ENCODE assay signal across 5 fruit fly cellular contexts in genomic region chr2L:21867040-21867981, dm6.
TF ChIP-seq lines count a peak whose summit lies in the region.

No protein-coding gene starts in this region.

- peak; percentile 36 for TF ChIP-seq CTCF in whole organism, embryonic (GFP tag; optimal IDR thresholded peaks at IDR 0.05; lab: Kevin White, UChicago)

TF ChIP-seq in whole organism, 6 proteins besides CTCF, POLR2A, EP300 and RAD21:
- TF ChIP-seq pan (optimal IDR thresholded peaks at IDR 0.05; lab: Kevin White, UChicago) (peak; percentile 84), psq (optimal IDR thresholded peaks at IDR 0.05; lab: Kevin White, UChicago) (no peak)

TF ChIP-seq in whole organism, embryonic, 481 proteins besides CTCF, POLR2A, EP300 and RAD21 (continues in another document):
- peak; percentile 94 for TF ChIP-seq jing (GFP tag; optimal IDR thresholded peaks at IDR 0.05; lab: Kevin White, UChicago)
- no peak for TF ChIP-seq CG13894 (tag; optimal IDR thresholded peaks at IDR 0.05; lab: Kevin White, UChicago)
- TF ChIP-seq knrl (GFP tag; IDR thresholded peaks at IDR 0.05; lab: Robert Waterston, UW; ENCODE audit: partially characterized antibody), result no peak
- peak; percentile 82 for TF ChIP-seq CG13123 (GFP tag; optimal IDR thresholded peaks at IDR 0.05; lab: Kevin White, UChicago)
- no peak; the same call in 1 of the 2 replicates for TF ChIP-seq CG8765 (GFP tag; IDR thresholded peaks at IDR 0.05; lab: Robert Waterston, UW)
- peak; percentile 78 for TF ChIP-seq Fer1 (GFP tag; optimal IDR thresholded peaks at IDR 0.05; lab: Kevin White, UChicago)
- peak; percentile 86 for TF ChIP-seq NC2α (GFP tag; optimal IDR thresholded peaks at IDR 0.05; lab: Kevin White, UChicago)
- peak; percentile 78 for TF ChIP-seq emc (GFP tag; optimal IDR thresholded peaks at IDR 0.05; lab: Kevin White, UChicago)
- peak; percentile 92 for TF ChIP-seq CG13424 (tag; optimal IDR thresholded peaks at IDR 0.05; lab: Kevin White, UChicago)
- TF ChIP-seq unc-4 (GFP tag; IDR thresholded peaks at IDR 0.05; lab: Robert Waterston, UW; ENCODE audit: partially characterized antibody), result no peak
- TF ChIP-seq CG10979 (tag; optimal IDR thresholded peaks at IDR 0.05; lab: Kevin White, UChicago), result peak; percentile 95
- TF ChIP-seq Tbp (GFP tag; optimal IDR thresholded peaks at IDR 0.05; lab: Kevin White, UChicago), result no peak
- TF ChIP-seq B-H1 (GFP tag; IDR thresholded peaks at IDR 0.05; lab: Robert Waterston, UW), result peak; percentile 82
- peak; percentile 67 for TF ChIP-seq schlank (tag; optimal IDR thresholded peaks at IDR 0.05; lab: Kevin White, UChicago)
- TF ChIP-seq Bteb2 (GFP tag; optimal IDR thresholded peaks at IDR 0.05; lab: Kevin White, UChicago), result peak; percentile 77
- TF ChIP-seq dati (GFP tag; IDR thresholded peaks at IDR 0.05; lab: Robert Waterston, UW), result peak; percentile 89
- peak; percentile 89 for TF ChIP-seq HHEX (GFP tag; optimal IDR thresholded peaks at IDR 0.05; lab: Kevin White, UChicago)
- peak; percentile 93 for TF ChIP-seq Mrtf (GFP tag; IDR thresholded peaks at IDR 0.05; lab: Robert Waterston, UW)
- TF ChIP-seq CG12391 (tag; optimal IDR thresholded peaks at IDR 0.05; lab: Kevin White, UChicago), result peak; percentile 93
- peak; percentile 65 for TF ChIP-seq psq (GFP tag; optimal IDR thresholded peaks at IDR 0.05; lab: Kevin White, UChicago)
- peak; percentile 72 for TF ChIP-seq toy (GFP tag; IDR thresholded peaks at IDR 0.05; lab: Robert Waterston, UW)
- peak; percentile 72 for TF ChIP-seq CG17186 (GFP tag; optimal IDR thresholded peaks at IDR 0.05; lab: Kevin White, UChicago)

TF ChIP-seq in whole organism, prepupa, 60 proteins besides CTCF, POLR2A, EP300 and RAD21 (continues in another document):
- peak; percentile 70 for TF ChIP-seq fd59A (GFP tag; optimal IDR thresholded peaks at IDR 0.05; lab: Kevin White, UChicago)
- peak; percentile 84 for TF ChIP-seq CG3919 (GFP tag; optimal IDR thresholded peaks at IDR 0.05; lab: Kevin White, UChicago)
- peak; percentile 93 for TF ChIP-seq Eip78C (GFP tag; lab: Kevin White, UChicago)
- no peak for TF ChIP-seq Eip93F (GFP tag; optimal IDR thresholded peaks at IDR 0.05; lab: Kevin White, UChicago)
- no peak for TF ChIP-seq eg (GFP tag; IDR thresholded peaks at IDR 0.05; lab: Robert Waterston, UW)
- peak; percentile 23 for TF ChIP-seq fkh (GFP tag; optimal IDR thresholded peaks at IDR 0.05; lab: Kevin White, UChicago)
- peak; percentile 70 for TF ChIP-seq CG6808 (GFP tag; optimal IDR thresholded peaks at IDR 0.05; lab: Kevin White, UChicago)
- TF ChIP-seq svp (GFP tag; lab: Kevin White, UChicago), result peak; percentile 94
- TF ChIP-seq achi (GFP tag; optimal IDR thresholded peaks at IDR 0.05; lab: Kevin White, UChicago), result peak; percentile 74
- TF ChIP-seq CG8319 (GFP tag; optimal IDR thresholded peaks at IDR 0.05; lab: Kevin White, UChicago), result peak; percentile 75
- TF ChIP-seq Ets21C (GFP tag; optimal IDR thresholded peaks at IDR 0.05; lab: Kevin White, UChicago), result peak; percentile 68
- TF ChIP-seq esn (GFP tag; optimal IDR thresholded peaks at IDR 0.05; lab: Kevin White, UChicago), result peak; percentile 82
- peak; percentile 85 for TF ChIP-seq Sox15 (GFP tag; optimal IDR thresholded peaks at IDR 0.05; lab: Kevin White, UChicago)
- peak; percentile 77 for TF ChIP-seq CG8632 (GFP tag; optimal IDR thresholded peaks at IDR 0.05; lab: Kevin White, UChicago)
- TF ChIP-seq ss (GFP tag; optimal IDR thresholded peaks at IDR 0.05; lab: Kevin White, UChicago), result peak; percentile 15 to 66
- peak; percentile 82 for TF ChIP-seq Eip75B (GFP tag; optimal IDR thresholded peaks at IDR 0.05; lab: Kevin White, UChicago)
- TF ChIP-seq CG11294 (GFP tag; IDR thresholded peaks at IDR 0.05; lab: Robert Waterston, UW), result no peak
- no peak for TF ChIP-seq Gug (GFP tag; IDR thresholded peaks at IDR 0.05; lab: Robert Waterston, UW)
- TF ChIP-seq CG6792 (GFP tag; optimal IDR thresholded peaks at IDR 0.05; lab: Kevin White, UChicago), result peak; percentile 81
- TF ChIP-seq Hr39 (GFP tag; optimal IDR thresholded peaks at IDR 0.05; lab: Kevin White, UChicago), result peak; percentile 90
- peak; percentile 80 for TF ChIP-seq Sox102F (GFP tag; optimal IDR thresholded peaks at IDR 0.05; lab: Kevin White, UChicago)
- no peak for TF ChIP-seq CG4318 (GFP tag; optimal IDR thresholded peaks at IDR 0.05; lab: Kevin White, UChicago)
- TF ChIP-seq Smox (GFP tag; optimal IDR thresholded peaks at IDR 0.05; lab: Kevin White, UChicago), result peak; percentile 70
- TF ChIP-seq topi (GFP tag; optimal IDR thresholded peaks at IDR 0.05; lab: Kevin White, UChicago), result peak; percentile 85

TF ChIP-seq in whole organism, pupa, 21 proteins besides CTCF, POLR2A, EP300 and RAD21:
- TF ChIP-seq Pif1A (GFP tag; optimal IDR thresholded peaks at IDR 0.05; lab: Kevin White, UChicago) (peak; percentile 67), CG14655 (GFP tag; optimal IDR thresholded peaks at IDR 0.05; lab: Kevin White, UChicago) (no peak), CG9948 (tag; optimal IDR thresholded peaks at IDR 0.05; lab: Kevin White, UChicago) (peak; percentile 61), CG17806 (tag; optimal IDR thresholded peaks at IDR 0.05; lab: Kevin White, UChicago) (peak; percentile 74), rn (GFP tag; IDR thresholded peaks at IDR 0.05; lab: Robert Waterston, UW) (no peak), CG8301 (tag; optimal IDR thresholded peaks at IDR 0.05; lab: Kevin White, UChicago) (no peak), CG8159 (tag; optimal IDR thresholded peaks at IDR 0.05; lab: Kevin White, UChicago) (peak; percentile 87), Ets98B (GFP tag; IDR thresholded peaks at IDR 0.05; lab: Robert Waterston, UW) (no peak), Snoo (tag; optimal IDR thresholded peaks at IDR 0.05; lab: Kevin White, UChicago) (peak; percentile 68), CG32121 (GFP tag; IDR thresholded peaks at IDR 0.05; lab: Robert Waterston, UW) (no peak), D1 (tag; optimal IDR thresholded peaks at IDR 0.05; lab: Kevin White, UChicago) (no peak), gl (tag; optimal IDR thresholded peaks at IDR 0.05; lab: Kevin White, UChicago) (peak; percentile 38), CG4496 (GFP tag; IDR thresholded peaks at IDR 0.05; lab: Robert Waterston, UW) (no peak), Pif1B (GFP tag; optimal IDR thresholded peaks at IDR 0.05; lab: Kevin White, UChicago) (peak; percentile 70), CG34367 (tag; optimal IDR thresholded peaks at IDR 0.05; lab: Kevin White, UChicago) (peak; percentile 66), fd96Ca (GFP tag; IDR thresholded peaks at IDR 0.05; lab: Robert Waterston, UW) (no peak), EcR (GFP tag; optimal IDR thresholded peaks at IDR 0.05; lab: Kevin White, UChicago) (peak; percentile 14), CG12605 (GFP tag; IDR thresholded peaks at IDR 0.05; lab: Robert Waterston, UW) (no peak), CG15710 (tag; optimal IDR thresholded peaks at IDR 0.05; lab: Kevin White, UChicago) (peak; percentile 85), CG10348 (GFP tag; IDR thresholded peaks at IDR 0.05; lab: Robert Waterston, UW) (no peak), CG13204 (GFP tag; optimal IDR thresholded peaks at IDR 0.05; lab: Kevin White, UChicago) (peak; percentile 6)

TF ChIP-seq in whole organism, wandering third instar larva, 38 proteins besides CTCF, POLR2A, EP300 and RAD21 (continues in another document):
- TF ChIP-seq psq (GFP tag; optimal IDR thresholded peaks at IDR 0.05; lab: Kevin White, UChicago) (peak; percentile 65), dmrt93B (GFP tag; optimal IDR thresholded peaks at IDR 0.05; lab: Kevin White, UChicago) (peak; percentile 46), ey (GFP tag; optimal IDR thresholded peaks at IDR 0.05; lab: Kevin White, UChicago) (peak; percentile 80), woc (GFP tag; optimal IDR thresholded peaks at IDR 0.05; lab: Kevin White, UChicago) (peak; percentile 58), CG32264 (GFP tag; optimal IDR thresholded peaks at IDR 0.05; lab: Kevin White, UChicago) (peak; percentile 11), h (GFP tag; optimal IDR thresholded peaks at IDR 0.05; lab: Kevin White, UChicago) (peak; percentile 80), lola (GFP tag; optimal IDR thresholded peaks at IDR 0.05; lab: Kevin White, UChicago) (no peak), br (GFP tag; optimal IDR thresholded peaks at IDR 0.05; lab: Kevin White, UChicago) (peak; percentile 75), Jra (GFP tag; optimal IDR thresholded peaks at IDR 0.05; lab: Kevin White, UChicago) (no peak), Hnf4 (GFP tag; optimal IDR thresholded peaks at IDR 0.05; lab: Kevin White, UChicago) (peak; percentile 56), Vsx2 (GFP tag; optimal IDR thresholded peaks at IDR 0.05; lab: Kevin White, UChicago; ENCODE audit: partially characterized antibody) (no peak), dsf (GFP tag; optimal IDR thresholded peaks at IDR 0.05; lab: Kevin White, UChicago; ENCODE audit: borderline replicate concordance) (no peak), Hr83 (GFP tag; optimal IDR thresholded peaks at IDR 0.05; lab: Kevin White, UChicago; ENCODE audit: poor library complexity, severe bottlenecking) (no peak), Myc (optimal IDR thresholded peaks at IDR 0.05; lab: Kevin White, UChicago) (no peak), Abd-B (GFP tag; optimal IDR thresholded peaks at IDR 0.05; lab: Kevin White, UChicago) (no peak), Rel (GFP tag; optimal IDR thresholded peaks at IDR 0.05; lab: Kevin White, UChicago) (no peak), Rel (tag; optimal IDR thresholded peaks at IDR 0.05; lab: Kevin White, UChicago) (no peak), fru (GFP tag; optimal IDR thresholded peaks at IDR 0.05; lab: Kevin White, UChicago) (peak; percentile 78), Sp1 (GFP tag; optimal IDR thresholded peaks at IDR 0.05; lab: Kevin White, UChicago) (peak; percentile 35), brk (GFP tag; optimal IDR thresholded peaks at IDR 0.05; lab: Kevin White, UChicago) (no peak), dl (GFP tag; optimal IDR thresholded peaks at IDR 0.05; lab: Kevin White, UChicago; ENCODE audit: insufficient read depth in 1 of 2, partially characterized antibody in 2 of 2) (no peak), sage (GFP tag; optimal IDR thresholded peaks at IDR 0.05; lab: Kevin White, UChicago) (no peak), Mio (GFP tag; optimal IDR thresholded peaks at IDR 0.05; lab: Kevin White, UChicago) (no peak), pan (optimal IDR thresholded peaks at IDR 0.05; lab: Kevin White, UChicago) (no peak), Dfd (GFP tag; optimal IDR thresholded peaks at IDR 0.05; lab: Kevin White, UChicago) (no peak), sv (GFP tag; optimal IDR thresholded peaks at IDR 0.05; lab: Kevin White, UChicago) (peak; percentile 83), GATAd (GFP tag; optimal IDR thresholded peaks at IDR 0.05; lab: Kevin White, UChicago) (no peak), HLH106 (tag; optimal IDR thresholded peaks at IDR 0.05; lab: Kevin White, UChicago) (peak; percentile 67), N (GFP tag; optimal IDR thresholded peaks at IDR 0.05; lab: Kevin White, UChicago) (no peak), usp (GFP tag; optimal IDR thresholded peaks at IDR 0.05; lab: Kevin White, UChicago) (no peak), rgr (GFP tag; optimal IDR thresholded peaks at IDR 0.05; lab: Kevin White, UChicago) (peak; percentile 67), CrebA (GFP tag; optimal IDR thresholded peaks at IDR 0.05; lab: Kevin White, UChicago; ENCODE audit: borderline replicate concordance) (no peak)
